Fruit fly (Drosophila melanogaster) whole organism, embryonic: ENCODE measurements around the gene HIP-R.

Experiments used
- CG10979 ChIP-seq: fragments of 200-800 bp; sonication (Bioruptor generic); optimal IDR thresholded peaks from 2 replicates; lab custom pipeline; 2018; ENCODE audit warnings: missing biosample characterization, mild to moderate bottlenecking, missing genetic modification characterization, moderate library complexity
- CG11504 ChIP-seq: fragments of 200-800 bp; sonication (Bioruptor generic); optimal IDR thresholded peaks from 3 replicates; lab custom pipeline; 2019; ENCODE audit warnings: missing biosample characterization, mild to moderate bottlenecking, missing genetic modification characterization, moderate library complexity
- CG11560 ChIP-seq: fragments of 200-800 bp; sonication (Bioruptor generic); IDR thresholded peaks from 3 replicates; pipeline ENCODE4 v1.3.6; 2022; ENCODE audit warnings: missing biosample characterization, missing genetic modification characterization
- CG13123 ChIP-seq: fragments of 200-800 bp; sonication (Bioruptor generic); optimal IDR thresholded peaks from 2 replicates; lab custom pipeline; 2016; ENCODE audit warnings: missing biosample characterization, missing genetic modification characterization
- CG13296 ChIP-seq: fragments of 200-800 bp; sonication (Bioruptor generic); optimal IDR thresholded peaks from 3 replicates; lab custom pipeline; 2018; ENCODE audit warnings: missing biosample characterization, mild to moderate bottlenecking, missing genetic modification characterization
- CG13624 ChIP-seq: fragments of 200-800 bp; sonication (Bioruptor generic); optimal IDR thresholded peaks from 2 replicates; lab custom pipeline; 2016; ENCODE audit warnings: missing biosample characterization, missing genetic modification characterization
- CG13894 ChIP-seq: fragments of 200-800 bp; sonication (Bioruptor generic); optimal IDR thresholded peaks from 3 replicates; lab custom pipeline; 2018; ENCODE audit warnings: missing biosample characterization, mild to moderate bottlenecking, missing genetic modification characterization, moderate library complexity
- CG15269 ChIP-seq: fragments of 200-800 bp; sonication (Bioruptor generic); optimal IDR thresholded peaks from 2 replicates; lab custom pipeline; 2018; ENCODE audit warnings: missing biosample characterization, mild to moderate bottlenecking, missing genetic modification characterization, moderate library complexity
- CG15514 ChIP-seq: fragments of 200-800 bp; sonication (Bioruptor generic); optimal IDR thresholded peaks from 3 replicates; lab custom pipeline; 2017; ENCODE audit warnings: missing biosample characterization, missing genetic modification characterization, mild to moderate bottlenecking, moderate library complexity, missing genetic modification reagents
- CG1647 ChIP-seq: fragments of 200-800 bp; sonication (Bioruptor generic); optimal IDR thresholded peaks from 3 replicates; lab custom pipeline; 2016; ENCODE audit warnings: missing biosample characterization, missing genetic modification characterization
- CG18599 ChIP-seq: fragments of 200-800 bp; sonication (Bioruptor generic); optimal IDR thresholded peaks from 3 replicates; lab custom pipeline; 2017; ENCODE audit warnings: missing biosample characterization, missing genetic modification characterization, mild to moderate bottlenecking, moderate library complexity, missing genetic modification reagents
- CG2116 ChIP-seq: fragments of 200-800 bp; sonication (Bioruptor generic); optimal IDR thresholded peaks from 3 replicates; lab custom pipeline; 2018; ENCODE audit warnings: missing biosample characterization, mild to moderate bottlenecking, missing genetic modification characterization
- CG31365 ChIP-seq: fragments of 200-800 bp; sonication (Bioruptor generic); optimal IDR thresholded peaks from 2 replicates; lab custom pipeline; 2018; ENCODE audit warnings: missing biosample characterization, mild to moderate bottlenecking, missing genetic modification characterization
- CG34376 ChIP-seq: fragments of 200-800 bp; sonication (Bioruptor generic); optimal IDR thresholded peaks from 2 replicates; lab custom pipeline; 2018; ENCODE audit warnings: missing biosample characterization, mild to moderate bottlenecking, missing genetic modification characterization
- CG34422 ChIP-seq: fragments of 200-800 bp; sonication (Bioruptor generic); IDR thresholded peaks from 3 replicates; pipeline ENCODE4 v1.3.6; 2022; ENCODE audit warnings: missing biosample characterization, missing genetic modification characterization
- CG4424 ChIP-seq: fragments of 200-800 bp; sonication (Bioruptor generic); optimal IDR thresholded peaks from 3 replicates; lab custom pipeline; 2016; ENCODE audit warnings: missing biosample characterization, missing genetic modification characterization
- CG4854 ChIP-seq: fragments of 200-800 bp; sonication (Bioruptor generic); optimal IDR thresholded peaks from 2 replicates; lab custom pipeline; 2016; ENCODE audit warnings: missing biosample characterization, missing genetic modification characterization, inconsistent platforms
- CG5953 ChIP-seq: fragments of 200-800 bp; sonication (Bioruptor generic); IDR thresholded peaks from 2 replicates; pipeline ENCODE4 v1.3.6; 2022; ENCODE audit warnings: missing biosample characterization, missing genetic modification characterization
- CG8924 ChIP-seq: fragments of 200-800 bp; optimal IDR thresholded peaks from 3 replicates; lab custom pipeline; 2019; ENCODE audit warnings: missing biosample characterization, mild to moderate bottlenecking, missing genetic modification characterization, moderate library complexity
- CG9797 ChIP-seq: fragments of 200-800 bp; sonication (Bioruptor generic); optimal IDR thresholded peaks from 3 replicates; lab custom pipeline; 2018; ENCODE audit warnings: missing biosample characterization, mild to moderate bottlenecking, missing genetic modification characterization
- CHES-1-like ChIP-seq: fragments of 200-800 bp; sonication (Bioruptor generic); optimal IDR thresholded peaks from 2 replicates; lab custom pipeline; 2016; ENCODE audit warnings: missing biosample characterization, missing genetic modification characterization
- E2f2 ChIP-seq: fragments of 200-800 bp; sonication (Bioruptor generic); IDR thresholded peaks from 2 replicates; pipeline ENCODE4 v1.3.6; 2022; ENCODE audit warnings: missing biosample characterization, missing genetic modification characterization
- Ets97D ChIP-seq: fragments of 200-800 bp; sonication (Bioruptor generic); optimal IDR thresholded peaks from 3 replicates; lab custom pipeline; 2016; ENCODE audit warnings: missing biosample characterization, missing genetic modification characterization
- H2.0 ChIP-seq: fragments of 200-800 bp; sonication (Bioruptor generic); IDR thresholded peaks from 2 replicates; pipeline ENCODE4 v1.3.6; 2022; ENCODE audit warnings: missing biosample characterization, missing genetic modification characterization
- Hr51 ChIP-seq, 2 experiments: fragments of 200-800 bp; sonication (Bioruptor generic); optimal IDR thresholded peaks; 2 replicates in 1 of 2; 3 replicates in 1 of 2; lab custom pipeline; 2016 to 2018; ENCODE audit warnings: missing biosample characterization in 2 of 2, missing genetic modification characterization in 2 of 2, mild to moderate bottlenecking in 1 of 2, moderate library complexity in 1 of 2
- Lhr ChIP-seq: fragments of 200-800 bp; sonication (Bioruptor generic); optimal IDR thresholded peaks from 3 replicates; lab custom pipeline; 2017; ENCODE audit warnings: mild to moderate bottlenecking, missing biosample characterization, missing genetic modification reagents, missing genetic modification characterization
- Meics ChIP-seq: fragments of 200-800 bp; sonication (Bioruptor generic); optimal IDR thresholded peaks from 2 replicates; lab custom pipeline; 2017; ENCODE audit warnings: missing biosample characterization, mild to moderate bottlenecking, missing genetic modification characterization
- Mrtf ChIP-seq: fragments of 200-800 bp; sonication (Bioruptor generic); IDR thresholded peaks from 3 replicates; pipeline ENCODE4 v1.3.6; 2022; ENCODE audit warnings: missing biosample characterization, missing genetic modification characterization
- Nf-YC ChIP-seq: fragments of 200-800 bp; optimal IDR thresholded peaks from 3 replicates; lab custom pipeline; 2019; ENCODE audit warnings: missing biosample characterization, mild to moderate bottlenecking, missing genetic modification characterization, moderate library complexity
- Opbp ChIP-seq: fragments of 200-800 bp; sonication (Bioruptor generic); IDR thresholded peaks from 3 replicates; pipeline ENCODE4 v1.3.6; 2022; ENCODE audit warnings: missing biosample characterization, missing genetic modification characterization; ENCODE audit not compliant: partially characterized antibody
- Sry-β ChIP-seq: fragments of 200-800 bp; sonication (Bioruptor generic); optimal IDR thresholded peaks from 2 replicates; lab custom pipeline; 2018; ENCODE audit warnings: missing biosample characterization, mild to moderate bottlenecking, missing genetic modification characterization, moderate library complexity
- Sry-δ ChIP-seq: fragments of 200-800 bp; sonication (Bioruptor generic); optimal IDR thresholded peaks from 2 replicates; lab custom pipeline; 2016; ENCODE audit warnings: missing biosample characterization, missing genetic modification characterization
- Trl ChIP-seq, 3 experiments: fragments of >200 bp in 2 of 3; fragments of 200-800 bp in 1 of 3; sonication (Bioruptor generic) in 1 of 3; optimal IDR thresholded peaks; 2 replicates in 1 of 3; 3 replicates in 2 of 3; lab custom pipeline; 2016 to 2017; ENCODE audit warnings: missing biosample characterization in 1 of 3, missing genetic modification characterization in 1 of 3
- chm ChIP-seq: fragments of 200-800 bp; sonication (Bioruptor generic); IDR thresholded peaks from 2 replicates; pipeline ENCODE4 v1.3.6; 2022; ENCODE audit warnings: missing biosample characterization, missing genetic modification characterization
- crp ChIP-seq, 2 experiments: fragments of 200-800 bp; sonication (Bioruptor generic); optimal IDR thresholded peaks; 2 replicates in 1 of 2; 3 replicates in 1 of 2; lab custom pipeline; 2017; ENCODE audit warnings: missing biosample characterization in 2 of 2, missing genetic modification characterization in 2 of 2, mild to moderate bottlenecking in 1 of 2, moderate library complexity in 1 of 2
- gcm2 ChIP-seq: fragments of 200-800 bp; sonication (Bioruptor generic); optimal IDR thresholded peaks from 2 replicates; lab custom pipeline; 2016; ENCODE audit warnings: missing biosample characterization, missing genetic modification characterization
- gem ChIP-seq: fragments of 200-800 bp; sonication (Bioruptor generic); optimal IDR thresholded peaks from 2 replicates; lab custom pipeline; 2019; ENCODE audit warnings: missing biosample characterization, mild to moderate bottlenecking, missing genetic modification characterization, moderate library complexity
- h ChIP-seq: fragments of >200 bp; optimal IDR thresholded peaks from 2 replicates; lab custom pipeline; 2017
- hbn ChIP-seq: fragments of 200-800 bp; sonication (Bioruptor generic); IDR thresholded peaks from 2 replicates; pipeline ENCODE4 v1.3.6; 2022; ENCODE audit warnings: missing biosample characterization, missing genetic modification characterization; ENCODE audit not compliant: partially characterized antibody
- her ChIP-seq: fragments of 200-800 bp; sonication (Bioruptor generic); optimal IDR thresholded peaks from 2 replicates; lab custom pipeline; 2016; ENCODE audit warnings: missing biosample characterization, missing genetic modification characterization
- ind ChIP-seq: fragments of 200-800 bp; sonication (Bioruptor generic); optimal IDR thresholded peaks from 3 replicates; lab custom pipeline; 2016; ENCODE audit warnings: missing biosample characterization, missing genetic modification characterization
- lilli ChIP-seq: fragments of 200-800 bp; sonication (Bioruptor generic); optimal IDR thresholded peaks from 3 replicates; lab custom pipeline; 2016; ENCODE audit warnings: missing biosample characterization, missing genetic modification characterization
- maf-S ChIP-seq: fragments of 200-800 bp; sonication (Bioruptor generic); optimal IDR thresholded peaks from 2 replicates; lab custom pipeline; 2016; ENCODE audit warnings: missing biosample characterization, missing genetic modification characterization
- nom ChIP-seq: fragments of 200-800 bp; sonication (Bioruptor generic); optimal IDR thresholded peaks from 2 replicates; lab custom pipeline; 2017; ENCODE audit warnings: missing biosample characterization, missing genetic modification characterization, mild to moderate bottlenecking, moderate library complexity, missing genetic modification reagents
- pho ChIP-seq: fragments of 200-800 bp; sonication (Bioruptor generic); optimal IDR thresholded peaks from 2 replicates; lab custom pipeline; 2016; ENCODE audit warnings: missing biosample characterization, missing genetic modification characterization
- psq ChIP-seq: fragments of 200-800 bp; sonication (Bioruptor generic); optimal IDR thresholded peaks from 2 replicates; lab custom pipeline; 2017; ENCODE audit warnings: missing biosample characterization, missing genetic modification characterization
- trem ChIP-seq: fragments of 200-800 bp; optimal IDR thresholded peaks from 3 replicates; lab custom pipeline; 2019; ENCODE audit warnings: missing biosample characterization, mild to moderate bottlenecking, missing genetic modification characterization, moderate library complexity
- wdn ChIP-seq: fragments of 200-800 bp; sonication (Bioruptor generic); IDR thresholded peaks from 2 replicates; pipeline ENCODE4 v1.3.6; 2022; ENCODE audit warnings: missing biosample characterization, missing genetic modification characterization
- wek ChIP-seq: fragments of 200-800 bp; sonication (Bioruptor generic); optimal IDR thresholded peaks from 3 replicates; lab custom pipeline; 2018; ENCODE audit warnings: missing biosample characterization, mild to moderate bottlenecking, missing genetic modification characterization, moderate library complexity
- z ChIP-seq: fragments of 200-800 bp; sonication (Bioruptor generic); IDR thresholded peaks from 3 replicates; pipeline ENCODE4 v1.3.6; 2022; ENCODE audit warnings: missing biosample characterization, missing genetic modification characterization

Gene HIP-R

DNA sequence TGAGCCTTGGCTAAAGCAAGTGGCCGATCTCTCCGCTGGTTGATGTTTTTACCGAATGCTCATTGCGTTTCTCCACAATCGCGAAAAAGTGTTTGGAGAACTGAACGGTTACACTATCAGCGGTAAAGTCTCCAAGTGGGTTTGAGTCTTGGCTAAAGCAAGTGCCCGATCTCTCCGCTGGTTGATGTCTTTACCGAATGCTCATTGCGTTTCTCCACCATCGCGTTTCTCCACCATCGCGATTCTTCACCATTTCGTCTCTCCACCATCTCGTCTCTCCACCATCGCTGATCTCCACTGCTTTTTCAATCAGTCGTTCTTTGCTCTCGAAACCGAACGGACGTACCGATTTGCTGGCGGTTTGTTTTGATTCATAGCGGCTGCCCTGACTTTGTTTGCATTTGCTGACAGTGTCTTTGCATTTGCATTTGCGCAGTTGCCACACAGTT is 21.6 kb downstream of the HIP-R start, which contains the start of gene ec (continued):
- TF ChIP-seq CG18599 (GFP tag; lab: Kevin White, UChicago) (peak; percentile 31), CHES-1-like (peak; percentile 24), h (no peak), CG34376 (GFP tag; lab: Kevin White, UChicago) (peak; percentile 43), z (no peak), CG9797 (GFP tag; lab: Kevin White, UChicago) (peak; percentile 79), CG34422 (0 out of 3 replicates have a peak, but pooled peaks have one; percentile 24), CG13894 (tag; lab: Kevin White, UChicago) (peak; percentile 26), CG2116 (GFP tag; lab: Kevin White, UChicago) (peak; percentile 41), CG1647 (GFP tag; lab: Kevin White, UChicago) (peak; percentile 2), E2f2 (peak; percentile 41; the same call in 1 of the 2 replicates), Lhr (GFP tag; lab: Kevin White, UChicago) (peak; percentile 83), CG31365 (tag; lab: Kevin White, UChicago) (peak; percentile 80), CG13624 (GFP tag; lab: Kevin White, UChicago) (no peak), CG13296 (GFP tag; lab: Kevin White, UChicago) (peak; percentile 5), Opbp (peak; percentile 61; the same call in 2 of the 3 replicates), CG11504 (tag; lab: Kevin White, UChicago) (peak; percentile 26), Meics (GFP tag; lab: Kevin White, UChicago) (peak; percentile 24), ind (GFP tag; lab: Kevin White, UChicago) (no peak), gem (tag; lab: Kevin White, UChicago) (no peak), psq (GFP tag; lab: Kevin White, UChicago) (peak; percentile 3), CG8924 (peak; percentile 44), wek (peak; percentile 44), CG11560 (tag; lab: Robert Waterston, UW) (0 out of 3 replicates have a peak, but pooled peaks have one; percentile 17), Hr51 (GFP tag; optimal IDR thresholded peaks at IDR 0.05; lab: Kevin White, UChicago) (peak in 1 of 2 experiments; percentile 37), hbn (GFP tag; lab: Robert Waterston, UW) (no peak), wdn (GFP tag; lab: Robert Waterston, UW) (no peak), Nf-YC (tag; lab: Kevin White, UChicago) (peak; percentile 16), crp (GFP tag; optimal IDR thresholded peaks at IDR 0.05; lab: Kevin White, UChicago) (no peak), her (GFP tag; lab: Kevin White, UChicago) (peak; percentile 52), CG4854 (GFP tag; lab: Kevin White, UChicago) (no peak), CG15514 (GFP tag; lab: Kevin White, UChicago) (peak; percentile 76), lilli (peak; percentile 31), Sry-δ (GFP tag; lab: Kevin White, UChicago) (peak; percentile 63), Trl (optimal IDR thresholded peaks at IDR 0.05; lab: Kevin White, UChicago) (peak; percentile 4 to 42), Trl (GFP tag; optimal IDR thresholded peaks at IDR 0.05; lab: Kevin White, UChicago) (peak; percentile 62), chm (GFP tag; lab: Robert Waterston, UW) (peak; percentile 84), CG5953 (GFP tag; lab: Robert Waterston, UW) (0 out of 2 replicates have a peak, but pooled peaks have one; percentile 31), nom (peak; percentile 44), CG15269 (tag; lab: Kevin White, UChicago) (peak; percentile 29), CG4424 (GFP tag; lab: Kevin White, UChicago) (no peak), gcm2 (GFP tag; lab: Kevin White, UChicago) (peak; percentile 42), pho (GFP tag; lab: Kevin White, UChicago) (peak; percentile 27), H2.0 (no peak), Sry-β (no peak), trem (tag; lab: Kevin White, UChicago) (peak; percentile 55), CG13123 (GFP tag; lab: Kevin White, UChicago) (no peak), Ets97D (GFP tag; lab: Kevin White, UChicago) (peak; percentile 84), Mrtf (GFP tag; lab: Robert Waterston, UW) (no peak), CG10979 (tag; lab: Kevin White, UChicago) (peak; percentile 4), maf-S (GFP tag; lab: Kevin White, UChicago) (no peak)
